Worm (Caenorhabditis elegans) whole organism, early embryonic: ENCODE measurements around the gene T03E6.8.

Experiments used
- B0310.2 ChIP-seq: sonication (generic microtip); optimal IDR thresholded peaks from 2 replicates; lab custom pipeline; 2016; ENCODE audit warnings: mild to moderate bottlenecking, missing genetic modification characterization, missing compliant biosample characterization
- F13C5.2 ChIP-seq: sonication (generic microtip); optimal IDR thresholded peaks from 2 replicates; lab custom pipeline; 2017; ENCODE audit warnings: mild to moderate bottlenecking, missing genetic modification characterization, inconsistent platforms, missing compliant biosample characterization
- aly-1 ChIP-seq: sonication (generic microtip); optimal IDR thresholded peaks from 2 replicates; lab custom pipeline; 2016; ENCODE audit warnings: missing genetic modification characterization, missing compliant biosample characterization
- ama-1 ChIP-seq: fragments of 150-350 bp; optimal IDR thresholded peaks from 2 replicates; lab custom pipeline; 2014
- ceh-13 ChIP-seq: fragments of 200-800 bp; sonication (Bioruptor generic); optimal IDR thresholded peaks from 2 replicates; lab custom pipeline; 2018; ENCODE audit warnings: mild to moderate bottlenecking, missing genetic modification characterization, missing compliant biosample characterization
- ceh-36 ChIP-seq: sonication (generic microtip); optimal IDR thresholded peaks from 2 replicates; lab custom pipeline; 2016; ENCODE audit warnings: missing genetic modification characterization, inconsistent platforms, missing compliant biosample characterization
- ets-7 ChIP-seq: sonication (generic microtip); optimal IDR thresholded peaks from 2 replicates; lab custom pipeline; 2016; ENCODE audit warnings: missing genotype, missing genetic modification characterization, missing compliant biosample characterization
- flt-1 ChIP-seq: fragments of 200-800 bp; sonication (Bioruptor generic); IDR thresholded peaks from 2 replicates; pipeline ENCODE4 v1.3.6; 2022; ENCODE audit warnings: missing genetic modification characterization, missing compliant biosample characterization
- hmbx-1 ChIP-seq: sonication (generic microtip); optimal IDR thresholded peaks from 2 replicates; lab custom pipeline; 2016; ENCODE audit warnings: mild to moderate bottlenecking, missing genetic modification characterization, missing compliant biosample characterization
- hnd-1 ChIP-seq: sonication (generic microtip); optimal IDR thresholded peaks from 2 replicates; lab custom pipeline; 2016; ENCODE audit warnings: missing genetic modification characterization, missing compliant biosample characterization
- pes-1 ChIP-seq: fragments of 200-800 bp; sonication (Bioruptor generic); IDR thresholded peaks from 2 replicates; pipeline ENCODE4 v1.3.6; 2022; ENCODE audit warnings: missing genetic modification reagents, missing genetic modification characterization, missing compliant biosample characterization
- scrt-1 ChIP-seq: fragments of 200-800 bp; sonication (Bioruptor generic); IDR thresholded peaks from 2 replicates; pipeline ENCODE4 v1.3.6; 2022; ENCODE audit warnings: missing genetic modification characterization, missing compliant biosample characterization
- sea-1 ChIP-seq: fragments of 200-800 bp; sonication (Bioruptor generic); conservative IDR thresholded peaks from 2 replicates; pipeline ENCODE4 v1.3.6; 2022; ENCODE audit warnings: missing genetic modification characterization, missing compliant biosample characterization
- tbx-11 ChIP-seq: fragments of 200-800 bp; sonication (Bioruptor generic); IDR thresholded peaks from 2 replicates; pipeline ENCODE4 v1.3.6; 2022; ENCODE audit warnings: missing genetic modification characterization, missing compliant biosample characterization

DNA sequence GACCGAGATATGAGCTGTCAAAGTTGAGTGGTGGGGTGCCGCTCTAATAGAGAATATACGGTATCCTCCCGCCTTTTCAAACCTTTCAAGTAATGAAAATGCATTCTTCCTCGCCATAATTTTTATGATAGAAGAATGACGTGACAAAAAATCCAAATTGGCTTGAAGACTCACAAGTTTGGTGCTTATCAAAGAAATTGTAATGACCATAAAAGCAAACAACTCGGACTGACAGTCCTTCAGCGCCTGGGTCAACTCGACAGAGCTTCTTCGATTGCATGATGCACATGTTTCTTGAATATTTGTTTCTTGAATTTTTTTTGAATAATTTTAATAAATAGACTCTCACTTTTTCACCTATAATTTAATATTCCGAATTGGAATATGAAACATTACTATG is 2.5 kb upstream of the T03E6.8 start:
- TF ChIP-seq aly-1 (tag; lab: Kevin White, UChicago) (no peak), ama-1 (no peak), ceh-36 (tag; lab: Kevin White, UChicago) (no peak), F13C5.2 (tag; lab: Kevin White, UChicago) (no peak), hnd-1 (no peak), sea-1 (no peak), flt-1 (GFP tag; lab: Robert Waterston, UW) (no peak), ets-7 (tag; lab: Kevin White, UChicago) (no peak), B0310.2 (tag; lab: Kevin White, UChicago) (no peak), scrt-1 (GFP tag; lab: Robert Waterston, UW) (no peak), pes-1 (no peak), tbx-11 (GFP tag; lab: Robert Waterston, UW) (no peak), hmbx-1 (tag; lab: Kevin White, UChicago) (no peak), ceh-13 (no peak)
